Worm (Caenorhabditis elegans): ENCODE results near the gene lmd-3.

- TF ChIP-seq ets-7 (tag; optimal IDR thresholded peaks at IDR 0.05) = no peak
- no peak for TF ChIP-seq ama-1 (optimal IDR thresholded peaks at IDR 0.05)
- no peak for TF ChIP-seq aly-1 (tag; optimal IDR thresholded peaks at IDR 0.05)
- TF ChIP-seq ceh-36 (tag; optimal IDR thresholded peaks at IDR 0.05) = no peak
- TF ChIP-seq B0310.2 (tag; optimal IDR thresholded peaks at IDR 0.05) = no peak
- no peak for TF ChIP-seq hmbx-1 (tag; optimal IDR thresholded peaks at IDR 0.05)
- no peak for TF ChIP-seq sea-1 (GFP tag; conservative IDR thresholded peaks at IDR 0.05)
- no peak for TF ChIP-seq tra-4 (tag; optimal IDR thresholded peaks at IDR 0.05)
Measured at ce11 chrV:8454995-8455446, 10.4 kb upstream of the lmd-3 start, which contains the start of gene T23B12.11.
